Fruit fly (Drosophila melanogaster): ENCODE data around the gene CG34302.

DNA sequence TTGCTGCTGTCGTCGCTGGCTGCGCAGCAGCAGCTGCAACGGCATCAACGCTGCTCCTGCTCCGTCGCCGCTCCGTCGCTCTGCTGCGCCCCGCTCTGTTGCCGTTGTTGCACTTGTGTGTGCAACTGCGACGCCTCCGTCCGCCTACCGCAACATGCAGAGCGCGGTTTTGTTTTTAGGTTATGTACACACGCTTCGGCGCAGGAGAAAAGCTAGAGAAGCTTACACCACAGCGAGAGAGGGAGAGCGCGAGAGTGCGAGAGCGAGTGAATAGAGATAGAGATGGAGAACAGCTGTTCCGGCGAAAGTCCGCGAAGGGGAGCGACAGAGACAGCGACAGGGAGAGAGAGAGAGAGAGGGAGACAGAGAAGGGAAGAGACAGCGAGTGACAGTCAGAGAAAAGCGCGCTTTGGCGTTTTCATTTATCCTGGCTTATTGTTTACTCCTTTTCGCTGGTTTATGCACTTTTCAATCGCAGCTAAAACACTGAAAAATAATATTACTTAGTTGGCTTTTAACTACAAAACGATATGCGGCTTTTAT, 42.3 kb upstream of the CG34302 start:
- TF ChIP-seq CG11902 (GFP tag; optimal IDR thresholded peaks at IDR 0.05): no peak
- no peak for TF ChIP-seq CG15336 (GFP tag; IDR thresholded peaks at IDR 0.05)
- no peak for TF ChIP-seq CG4318 (GFP tag; optimal IDR thresholded peaks at IDR 0.05)
- TF ChIP-seq svp (GFP tag): no peak
- no peak for TF ChIP-seq CG31627 (GFP tag; optimal IDR thresholded peaks at IDR 0.05)
- no peak for TF ChIP-seq eg (GFP tag; IDR thresholded peaks at IDR 0.05)
- no peak for TF ChIP-seq topi (GFP tag; optimal IDR thresholded peaks at IDR 0.05)
- no peak for TF ChIP-seq Sox102F (GFP tag; optimal IDR thresholded peaks at IDR 0.05)
- no peak for TF ChIP-seq CG8319 (GFP tag; optimal IDR thresholded peaks at IDR 0.05)
